Fruit fly (Drosophila melanogaster): ENCODE measurements around the gene Obp28a.

- TF ChIP-seq psq (optimal IDR thresholded peaks at IDR 0.05): no peak
- TF ChIP-seq insv (optimal IDR thresholded peaks at IDR 0.05): no peak
Measured at dm6 chr2L:7486222-7486621, 10.9 kb downstream of the Obp28a start.

Measured in Kc167 (cell line).